Worm (Caenorhabditis elegans) whole organism, L3 larva: ENCODE results near the gene xpd-1.

Experiments used
- ZK546.5 ChIP-seq: sonication (generic microtip); optimal IDR thresholded peaks from 2 replicates; lab custom pipeline; 2017; ENCODE audit warnings: missing biosample characterization, missing genetic modification characterization
- aly-2 ChIP-seq: fragments of 150-350 bp; optimal IDR thresholded peaks from 2 replicates; lab custom pipeline; 2014; ENCODE audit warnings: missing biosample characterization, missing genetic modification characterization
- ceh-28 ChIP-seq: fragments of 150-350 bp; optimal IDR thresholded peaks from 2 replicates; lab custom pipeline; 2014; ENCODE audit warnings: missing biosample characterization, missing genetic modification reagents, missing genetic modification characterization
- lin-15B ChIP-seq: fragments of 150-350 bp; optimal IDR thresholded peaks from 2 replicates; lab custom pipeline; 2014; ENCODE audit warnings: missing biosample characterization, missing genetic modification characterization
- nhr-28 ChIP-seq: fragments of 150-350 bp; optimal IDR thresholded peaks from 2 replicates; lab custom pipeline; 2014; ENCODE audit warnings: missing biosample characterization, missing genetic modification characterization
- ztf-11 ChIP-seq: fragments of 150-350 bp; optimal IDR thresholded peaks from 2 replicates; lab custom pipeline; 2014; ENCODE audit warnings: missing biosample characterization, missing genetic modification characterization
- ztf-4 ChIP-seq: fragments of 150-350 bp; optimal IDR thresholded peaks from 2 replicates; lab custom pipeline; 2014; ENCODE audit warnings: missing biosample characterization, missing genetic modification characterization

- TF ChIP-seq lin-15B (tag; lab: Kevin White, UChicago): no peak
- TF ChIP-seq aly-2: no peak
- no peak for TF ChIP-seq nhr-28 (tag; lab: Kevin White, UChicago)
- no peak for TF ChIP-seq ceh-28 (tag; lab: Kevin White, UChicago)
- no peak for TF ChIP-seq ZK546.5 (tag; lab: Kevin White, UChicago)
- TF ChIP-seq ztf-4 (tag; lab: Kevin White, UChicago): no peak
- no peak for TF ChIP-seq ztf-11 (tag; lab: Kevin White, UChicago)
Measured at ce11 chrIII:235544-235943, 29.3 kb upstream of the xpd-1 start, which contains the start of gene hpo-29.
